Fruit fly (Drosophila melanogaster) S2 (cell line): ENCODE data around the gene CG15365.

Source experiments
- CG8478 ChIP-seq: fragments of >200 bp; optimal IDR thresholded peaks from 2 replicates; lab custom pipeline; 2018
- CTCF ChIP-seq, 2 experiments: fragments of >200 bp; optimal IDR thresholded peaks; 2 replicates each; lab custom pipeline; 2018

dm6 chrX:9082600-9082999 is 14.8 kb upstream of the CG15365 start, which contains the start of gene APC4:
- TF ChIP-seq CTCF (optimal IDR thresholded peaks at IDR 0.05; lab: Kevin White, UChicago) (no peak), CG8478 (lab: Kevin White, UChicago) (no peak)
